In genomic region chrX:3403411-3403810, dm6 we compare ENCODE assay signal across 4 fruit fly cellular contexts.
TF ChIP-seq lines count a peak whose summit lies in the region.

No protein-coding gene starts in this region.

- TF ChIP-seq CTCF in whole organism, embryonic (GFP tag; optimal IDR thresholded peaks at IDR 0.05; lab: Kevin White, UChicago): no peak

TF ChIP-seq in whole organism, embryonic, 481 proteins besides CTCF, POLR2A, EP300 and RAD21 (continues in another document):
- TF ChIP-seq D19B (GFP tag; optimal IDR thresholded peaks at IDR 0.05; lab: Kevin White, UChicago): peak; percentile 85
- TF ChIP-seq slp2 (GFP tag; optimal IDR thresholded peaks at IDR 0.05; lab: Kevin White, UChicago): no peak
- peak; percentile 4; the same call in 1 of the 2 replicates for TF ChIP-seq ap (GFP tag; IDR thresholded peaks at IDR 0.05; lab: Robert Waterston, UW)
- 0 out of 3 replicates have a peak, but pooled peaks have one; percentile 8 for TF ChIP-seq H15 (GFP tag; IDR thresholded peaks at IDR 0.05; lab: Robert Waterston, UW)
- TF ChIP-seq row (GFP tag; IDR thresholded peaks at IDR 0.05; lab: Robert Waterston, UW): peak; percentile 67
- TF ChIP-seq NfI (GFP tag; optimal IDR thresholded peaks at IDR 0.05; lab: Kevin White, UChicago): no peak
- peak; percentile 11 for TF ChIP-seq CG9727 (GFP tag; optimal IDR thresholded peaks at IDR 0.05; lab: Kevin White, UChicago)
- 0 out of 3 replicates have a peak, but pooled peaks have one; percentile 35 for TF ChIP-seq CG11695 (GFP tag; IDR thresholded peaks at IDR 0.05; lab: Robert Waterston, UW)
- no peak for TF ChIP-seq GATAe (GFP tag; conservative IDR thresholded peaks at IDR 0.05; lab: Robert Waterston, UW)
- TF ChIP-seq CG31441 (GFP tag; IDR thresholded peaks at IDR 0.05; lab: Robert Waterston, UW): no peak
- TF ChIP-seq grau (tag; optimal IDR thresholded peaks at IDR 0.05; lab: Kevin White, UChicago): peak; percentile 2
- peak; percentile 8 for TF ChIP-seq CG8924 (tag; optimal IDR thresholded peaks at IDR 0.05; lab: Kevin White, UChicago)
- no peak for TF ChIP-seq CG18011 (GFP tag; optimal IDR thresholded peaks at IDR 0.05; lab: Kevin White, UChicago)
- no peak for TF ChIP-seq CG10321 (GFP tag; IDR thresholded peaks at IDR 0.05; lab: Robert Waterston, UW)
- TF ChIP-seq ranshi (GFP tag; IDR thresholded peaks at IDR 0.05; lab: Robert Waterston, UW): peak; percentile 68; the same call in 1 of the 2 replicates
- no peak for TF ChIP-seq CG15479 (GFP tag; optimal IDR thresholded peaks at IDR 0.05; lab: Kevin White, UChicago)
- TF ChIP-seq CG13424 (tag; optimal IDR thresholded peaks at IDR 0.05; lab: Kevin White, UChicago): peak; percentile 13
- TF ChIP-seq CG6689 (GFP tag; IDR thresholded peaks at IDR 0.05; lab: Robert Waterston, UW): no peak
- peak; percentile 16 for TF ChIP-seq fd96Cb (tag; optimal IDR thresholded peaks at IDR 0.05; lab: Kevin White, UChicago)
- no peak for TF ChIP-seq CG8290 (GFP tag; optimal IDR thresholded peaks at IDR 0.05; lab: Kevin White, UChicago)
- peak in 1 of 2 experiments; percentile 55 for TF ChIP-seq CG8290 (tag; optimal IDR thresholded peaks at IDR 0.05; lab: Kevin White, UChicago)
- peak; percentile 44 for TF ChIP-seq lilli (GFP tag; optimal IDR thresholded peaks at IDR 0.05; lab: Kevin White, UChicago)

TF ChIP-seq in whole organism, prepupa, 60 proteins besides CTCF, POLR2A, EP300 and RAD21 (continues in another document):
- TF ChIP-seq CG10669 (GFP tag; optimal IDR thresholded peaks at IDR 0.05; lab: Kevin White, UChicago) (no peak), cyc (GFP tag; optimal IDR thresholded peaks at IDR 0.05; lab: Kevin White, UChicago) (peak; percentile 23), eg (GFP tag; IDR thresholded peaks at IDR 0.05; lab: Robert Waterston, UW) (0 out of 3 replicates have a peak, but pooled peaks have one; percentile 12), Ets21C (GFP tag; optimal IDR thresholded peaks at IDR 0.05; lab: Kevin White, UChicago) (no peak), CG11762 (GFP tag; optimal IDR thresholded peaks at IDR 0.05; lab: Kevin White, UChicago; ENCODE audit: insufficient read depth) (no peak), spab (GFP tag; optimal IDR thresholded peaks at IDR 0.05; lab: Kevin White, UChicago) (no peak), vri (GFP tag; optimal IDR thresholded peaks at IDR 0.05; lab: Kevin White, UChicago) (peak; percentile 4), svp (GFP tag; lab: Kevin White, UChicago) (peak; percentile 61), Sox14 (GFP tag; optimal IDR thresholded peaks at IDR 0.05; lab: Kevin White, UChicago) (peak; percentile 5), net (GFP tag; optimal IDR thresholded peaks at IDR 0.05; lab: Kevin White, UChicago) (no peak), Sox15 (GFP tag; optimal IDR thresholded peaks at IDR 0.05; lab: Kevin White, UChicago) (no peak), CG34406 (GFP tag; optimal IDR thresholded peaks at IDR 0.05; lab: Kevin White, UChicago) (no peak), Eip78C (GFP tag; lab: Kevin White, UChicago) (peak; percentile 11), Hr4 (GFP tag; optimal IDR thresholded peaks at IDR 0.05; lab: Kevin White, UChicago) (peak; percentile 15), esn (GFP tag; optimal IDR thresholded peaks at IDR 0.05; lab: Kevin White, UChicago) (peak; percentile 21), acj6 (GFP tag; optimal IDR thresholded peaks at IDR 0.05; lab: Kevin White, UChicago) (no peak), Hr39 (GFP tag; optimal IDR thresholded peaks at IDR 0.05; lab: Kevin White, UChicago) (peak; percentile 42), CG9139 (GFP tag; optimal IDR thresholded peaks at IDR 0.05; lab: Kevin White, UChicago) (no peak), CG3032 (tag; optimal IDR thresholded peaks at IDR 0.05; lab: Kevin White, UChicago) (no peak), Met (GFP tag; optimal IDR thresholded peaks at IDR 0.05; lab: Kevin White, UChicago) (peak; percentile 14), CG6163 (GFP tag; IDR thresholded peaks at IDR 0.05; lab: Robert Waterston, UW) (no peak), CG6808 (GFP tag; optimal IDR thresholded peaks at IDR 0.05; lab: Kevin White, UChicago) (no peak), topi (GFP tag; optimal IDR thresholded peaks at IDR 0.05; lab: Kevin White, UChicago) (peak; percentile 1), lz (GFP tag; optimal IDR thresholded peaks at IDR 0.05; lab: Kevin White, UChicago) (peak; percentile 7)

TF ChIP-seq in whole organism, pupa, 21 proteins besides CTCF, POLR2A, EP300 and RAD21:
- TF ChIP-seq gl (tag; optimal IDR thresholded peaks at IDR 0.05; lab: Kevin White, UChicago) (no peak), CG14655 (GFP tag; optimal IDR thresholded peaks at IDR 0.05; lab: Kevin White, UChicago) (peak; percentile 4)

TF ChIP-seq in whole organism, wandering third instar larva, 38 proteins besides CTCF, POLR2A, EP300 and RAD21:
- TF ChIP-seq Rel (GFP tag; optimal IDR thresholded peaks at IDR 0.05; lab: Kevin White, UChicago) (no peak), Rel (tag; optimal IDR thresholded peaks at IDR 0.05; lab: Kevin White, UChicago) (no peak), Myc (optimal IDR thresholded peaks at IDR 0.05; lab: Kevin White, UChicago) (no peak), OdsH (GFP tag; optimal IDR thresholded peaks at IDR 0.05; lab: Kevin White, UChicago) (peak; percentile 15), HLH106 (tag; optimal IDR thresholded peaks at IDR 0.05; lab: Kevin White, UChicago) (peak; percentile 17), lola (GFP tag; optimal IDR thresholded peaks at IDR 0.05; lab: Kevin White, UChicago) (no peak), fru (GFP tag; optimal IDR thresholded peaks at IDR 0.05; lab: Kevin White, UChicago) (peak; percentile 24), woc (GFP tag; optimal IDR thresholded peaks at IDR 0.05; lab: Kevin White, UChicago) (peak; percentile 18), h (GFP tag; optimal IDR thresholded peaks at IDR 0.05; lab: Kevin White, UChicago) (peak; percentile 31), N (GFP tag; optimal IDR thresholded peaks at IDR 0.05; lab: Kevin White, UChicago) (no peak), ey (GFP tag; optimal IDR thresholded peaks at IDR 0.05; lab: Kevin White, UChicago) (peak; percentile 3), Dfd (GFP tag; optimal IDR thresholded peaks at IDR 0.05; lab: Kevin White, UChicago) (no peak), psq (GFP tag; optimal IDR thresholded peaks at IDR 0.05; lab: Kevin White, UChicago) (peak; percentile 12), foxo (GFP tag; optimal IDR thresholded peaks at IDR 0.05; lab: Kevin White, UChicago) (peak in 1 of 2 experiments; percentile 30)

Comparison
In these comparisons a context has a peak if more than half of its experiments do, and no peak if none do; other contexts are left out.
1. Of the 7 proteins assayed by ChIP-seq in both whole organism, embryonic and whole organism, prepupa: peak only in whole organism, embryonic: Blimp-1 and Sox102F; only in whole organism, prepupa: Hr39; in both: none; in neither: 4.